Fruit fly (Drosophila melanogaster) Kc167 (cell line): ENCODE results near the gene RhoGEF3.

Source experiments
- Myc ChIP-seq: fragments of >200 bp; optimal IDR thresholded peaks from 2 replicates; lab custom pipeline; 2017; ENCODE audit warnings: missing external identifiers
- Sin3A ChIP-seq: fragments of >200 bp; optimal IDR thresholded peaks from 2 replicates; lab custom pipeline; 2018; ENCODE audit warnings: missing external identifiers
- h ChIP-seq: fragments of >200 bp; optimal IDR thresholded peaks from 3 replicates; lab custom pipeline; 2018; ENCODE audit warnings: missing external identifiers
- insv ChIP-seq: fragments of >200 bp; optimal IDR thresholded peaks from 3 replicates; lab custom pipeline; 2018; ENCODE audit warnings: missing external identifiers
- psq ChIP-seq: fragments of >200 bp; optimal IDR thresholded peaks from 2 replicates; lab custom pipeline; 2017; ENCODE audit warnings: missing external identifiers
- ttk ChIP-seq: sonication (Bioruptor generic); optimal IDR thresholded peaks from 2 replicates; lab custom pipeline; 2017; ENCODE audit warnings: missing external identifiers

dm6 chr3L:327833-328232 is 50.6 kb downstream of the RhoGEF3 start, which contains the start of the genes Atac3 and Ptpmeg:
- TF ChIP-seq h (lab: Kevin White, UChicago): no peak
- no peak for TF ChIP-seq Myc (lab: Kevin White, UChicago)
- no peak for TF ChIP-seq Sin3A (lab: Kevin White, UChicago)
- no peak for TF ChIP-seq insv (lab: Kevin White, UChicago)
- TF ChIP-seq psq: no peak
- no peak for TF ChIP-seq ttk (lab: Kevin White, UChicago)
